Worm (Caenorhabditis elegans) whole organism, L2 larva: ENCODE results near the gene tag-266.
A peak's percentile ranks its signal among the peaks of the same experiment; 100 is the strongest.

Source experiments
- C34F6.9 ChIP-seq: fragments of 150-350 bp; optimal IDR thresholded peaks from 2 replicates; lab custom pipeline; 2014; ENCODE audit warnings: missing biosample characterization, missing genetic modification characterization
- F13H6.1 ChIP-seq: sonication (generic microtip); optimal IDR thresholded peaks from 2 replicates; lab custom pipeline; 2016; ENCODE audit warnings: missing genetic modification characterization, missing compliant biosample characterization
- R02D3.7 ChIP-seq: fragments of 150-350 bp; optimal IDR thresholded peaks from 2 replicates; lab custom pipeline; 2014; ENCODE audit warnings: missing biosample characterization, missing genetic modification characterization
- Y55F3AM.14 ChIP-seq: fragments of 200-800 bp; sonication (Bioruptor generic); optimal IDR thresholded peaks from 2 replicates; lab custom pipeline; 2018; ENCODE audit warnings: mild to moderate bottlenecking, missing genetic modification characterization, missing compliant biosample characterization
- ZK546.5 ChIP-seq: sonication (generic microtip); optimal IDR thresholded peaks from 2 replicates; lab custom pipeline; 2017; ENCODE audit warnings: missing biosample characterization, missing genetic modification characterization
- alr-1 ChIP-seq: fragments of 150-350 bp; optimal IDR thresholded peaks from 2 replicates; lab custom pipeline; 2014; ENCODE audit warnings: missing biosample characterization, missing genetic modification characterization
- aly-2 ChIP-seq: fragments of 150-350 bp; optimal IDR thresholded peaks from 2 replicates; lab custom pipeline; 2014; ENCODE audit warnings: missing biosample characterization, missing genetic modification characterization
- ceh-16 ChIP-seq: fragments of 150-350 bp; optimal IDR thresholded peaks from 2 replicates; lab custom pipeline; 2014; ENCODE audit warnings: missing biosample characterization, missing genetic modification characterization
- ceh-82 ChIP-seq: fragments of 150-350 bp; optimal IDR thresholded peaks from 2 replicates; lab custom pipeline; 2014; ENCODE audit warnings: missing biosample characterization, missing genetic modification characterization
- crh-2 ChIP-seq: sonication (generic microtip); optimal IDR thresholded peaks from 2 replicates; lab custom pipeline; 2017; ENCODE audit warnings: missing biosample characterization, missing genetic modification characterization
- dmd-4 ChIP-seq: sonication (generic microtip); optimal IDR thresholded peaks from 2 replicates; lab custom pipeline; 2017; ENCODE audit warnings: missing biosample characterization, missing genetic modification characterization
- egl-27 ChIP-seq: sonication (generic microtip); optimal IDR thresholded peaks from 3 replicates; lab custom pipeline; 2017; ENCODE audit warnings: missing biosample characterization, missing genetic modification reagents, missing genetic modification characterization
- elt-1 ChIP-seq: fragments of 150-350 bp; optimal IDR thresholded peaks from 2 replicates; lab custom pipeline; 2014; ENCODE audit warnings: missing biosample characterization, missing genetic modification characterization
- elt-3 ChIP-seq: sonication (generic microtip); optimal IDR thresholded peaks from 2 replicates; lab custom pipeline; 2017; ENCODE audit warnings: missing biosample characterization, missing genetic modification characterization
- fos-1 ChIP-seq: fragments of 150-350 bp; optimal IDR thresholded peaks from 2 replicates; lab custom pipeline; 2014; ENCODE audit warnings: missing biosample characterization, missing genetic modification characterization
- gmeb-1 ChIP-seq: fragments of 150-350 bp; optimal IDR thresholded peaks from 2 replicates; lab custom pipeline; 2014; ENCODE audit warnings: missing biosample characterization, missing genetic modification characterization
- lin-13 ChIP-seq: fragments of 150-350 bp; optimal IDR thresholded peaks from 2 replicates; lab custom pipeline; 2014; ENCODE audit warnings: missing biosample characterization, missing genetic modification reagents, missing genetic modification characterization
- lsy-2 ChIP-seq, 2 experiments: fragments of 150-350 bp in 1 of 2; sonication (generic microtip) in 1 of 2; optimal IDR thresholded peaks; 2 replicates each; lab custom pipeline; 2014 to 2017; ENCODE audit warnings: missing biosample characterization in 2 of 2, missing genetic modification characterization in 2 of 2
- nhr-10 ChIP-seq: sonication (generic microtip); optimal IDR thresholded peaks from 2 replicates; lab custom pipeline; 2017; ENCODE audit warnings: missing biosample characterization, missing genetic modification characterization
- nhr-12 ChIP-seq: fragments of 150-350 bp; optimal IDR thresholded peaks from 2 replicates; lab custom pipeline; 2014; ENCODE audit warnings: missing biosample characterization, missing genetic modification characterization
- nhr-129 ChIP-seq: fragments of 150-350 bp; optimal IDR thresholded peaks from 2 replicates; lab custom pipeline; 2014; ENCODE audit warnings: missing biosample characterization, missing genetic modification characterization
- nhr-21 ChIP-seq: fragments of 150-350 bp; optimal IDR thresholded peaks from 2 replicates; lab custom pipeline; 2014; ENCODE audit warnings: missing biosample characterization, missing genetic modification characterization
- nhr-23 ChIP-seq: fragments of 150-350 bp; optimal IDR thresholded peaks from 2 replicates; lab custom pipeline; 2014; ENCODE audit warnings: missing biosample characterization, missing genetic modification reagents, missing genetic modification characterization
- nhr-237 ChIP-seq: fragments of 150-350 bp; optimal IDR thresholded peaks from 2 replicates; lab custom pipeline; 2014; ENCODE audit warnings: missing biosample characterization, missing genetic modification characterization
- nhr-25 ChIP-seq: fragments of 150-350 bp; sonication (generic microtip); optimal IDR thresholded peaks from 3 replicates; lab custom pipeline; 2014; ENCODE audit warnings: missing biosample characterization, missing genetic modification characterization
- nhr-77 ChIP-seq: fragments of 150-350 bp; optimal IDR thresholded peaks from 2 replicates; lab custom pipeline; 2014; ENCODE audit warnings: missing biosample characterization, missing genetic modification characterization
- peb-1 ChIP-seq: fragments of 150-350 bp; optimal IDR thresholded peaks from 2 replicates; lab custom pipeline; 2014; ENCODE audit warnings: missing biosample characterization, missing genetic modification characterization
- sem-4 ChIP-seq: fragments of 150-350 bp; optimal IDR thresholded peaks from 2 replicates; lab custom pipeline; 2014; ENCODE audit warnings: missing biosample characterization, missing genetic modification reagents, missing genetic modification characterization
- skn-1 ChIP-seq: sonication (generic microtip); optimal IDR thresholded peaks from 2 replicates; lab custom pipeline; 2017; ENCODE audit warnings: missing biosample characterization, missing genetic modification characterization
- sma-3 ChIP-seq: sonication (generic microtip); optimal IDR thresholded peaks from 2 replicates; lab custom pipeline; 2016; ENCODE audit warnings: missing genetic modification reagents, missing genetic modification characterization, missing compliant biosample characterization
- unc-39 ChIP-seq: fragments of 150-350 bp; optimal IDR thresholded peaks from 2 replicates; lab custom pipeline; 2014; ENCODE audit warnings: missing biosample characterization, missing genetic modification characterization
- unc-55 ChIP-seq: fragments of 150-350 bp; sonication (generic microtip); optimal IDR thresholded peaks from 3 replicates; lab custom pipeline; 2014; ENCODE audit warnings: missing biosample characterization, missing genetic modification reagents, missing genetic modification characterization
- unc-62 ChIP-seq: fragments of 150-350 bp; optimal IDR thresholded peaks from 2 replicates; lab custom pipeline; 2014; ENCODE audit warnings: missing biosample characterization, missing genetic modification reagents, missing genetic modification characterization
- zag-1 ChIP-seq: fragments of 150-350 bp; optimal IDR thresholded peaks from 2 replicates; lab custom pipeline; 2014; ENCODE audit warnings: missing biosample characterization, missing genetic modification characterization
- ztf-1 ChIP-seq: fragments of 200-800 bp; sonication (Bioruptor generic); conservative IDR thresholded peaks from 2 replicates; pipeline ENCODE4 v1.3.6; 2022; ENCODE audit warnings: missing genetic modification characterization, missing compliant biosample characterization
- ztf-4 ChIP-seq: fragments of 150-350 bp; optimal IDR thresholded peaks from 2 replicates; lab custom pipeline; 2014; ENCODE audit warnings: missing biosample characterization, missing genetic modification characterization

The tag-266 gene

DNA sequence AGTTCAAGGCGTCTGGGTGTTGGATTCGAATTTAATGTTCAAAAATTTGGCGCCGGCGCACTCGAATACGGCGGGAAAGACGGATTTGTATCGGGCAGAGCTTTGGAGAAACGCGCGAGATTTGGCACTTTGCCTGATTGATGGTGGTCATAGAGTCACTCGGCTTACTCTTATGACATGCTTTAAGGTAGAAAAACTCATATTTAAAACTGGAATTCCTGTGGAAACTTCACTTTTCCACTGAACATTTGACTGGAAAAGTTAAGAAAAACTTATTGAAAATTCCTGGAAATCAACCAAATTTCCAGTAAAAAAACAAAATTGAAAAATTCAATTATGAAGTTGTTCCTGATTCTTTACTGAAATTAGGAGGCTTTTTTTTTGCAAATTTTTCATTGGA lies 4.6 kb upstream of the tag-266 start:
- TF ChIP-seq gmeb-1 (no peak), egl-27 (tag; lab: Kevin White, UChicago) (no peak), ceh-16 (tag; lab: Kevin White, UChicago) (no peak), unc-39 (tag; lab: Kevin White, UChicago) (no peak), R02D3.7 (tag; lab: Kevin White, UChicago) (no peak), peb-1 (tag; lab: Kevin White, UChicago) (no peak), lin-13 (GFP tag; lab: Kevin White, UChicago) (no peak), nhr-129 (tag; lab: Kevin White, UChicago) (no peak), aly-2 (no peak), nhr-237 (no peak), sem-4 (no peak), C34F6.9 (no peak), lsy-2 (tag; optimal IDR thresholded peaks at IDR 0.05; lab: Kevin White, UChicago) (no peak), alr-1 (no peak), zag-1 (tag; lab: Kevin White, UChicago) (no peak), F13H6.1 (tag; lab: Kevin White, UChicago) (no peak), nhr-23 (tag; lab: Kevin White, UChicago) (no peak), nhr-21 (tag; lab: Kevin White, UChicago) (no peak), crh-2 (tag; lab: Kevin White, UChicago) (no peak)

DNA sequence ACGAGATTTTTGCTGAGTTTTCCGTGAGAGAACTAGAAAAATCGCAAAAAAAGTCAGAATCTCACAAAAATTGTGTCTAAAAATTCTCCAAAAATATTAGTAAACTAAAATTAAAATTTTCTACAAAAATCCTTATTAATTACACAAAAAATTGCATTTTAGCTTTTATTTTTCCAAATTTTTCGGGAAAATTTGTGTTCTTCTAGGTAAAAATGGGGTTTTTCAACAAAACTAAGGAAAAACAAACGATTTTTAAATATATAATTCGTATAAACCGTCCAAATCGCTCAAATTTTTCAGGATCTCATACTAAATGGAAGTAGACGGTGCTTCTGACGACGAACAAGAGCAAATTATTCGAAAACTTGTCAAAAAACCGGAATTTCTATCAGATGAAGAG lies 1.7 kb upstream of the tag-266 start, which contains the start of gene W06E11.1:
Gene W06E11.1 (plus strand): TSS at position 301 of the 400 bp plus-strand sequence.
- no peak for TF ChIP-seq skn-1 (tag; lab: Kevin White, UChicago)
- no peak for TF ChIP-seq Y55F3AM.14 (GFP tag; lab: Kevin White, UChicago)
- TF ChIP-seq nhr-25 (tag; lab: Kevin White, UChicago) = no peak
- TF ChIP-seq ceh-82 (tag; lab: Kevin White, UChicago) = no peak
- TF ChIP-seq crh-2 (tag; lab: Kevin White, UChicago) = no peak
- TF ChIP-seq lin-13 (GFP tag; lab: Kevin White, UChicago) = no peak
- no peak for TF ChIP-seq R02D3.7 (tag; lab: Kevin White, UChicago)
- no peak for TF ChIP-seq nhr-23 (tag; lab: Kevin White, UChicago)
- TF ChIP-seq ztf-4 (tag; lab: Kevin White, UChicago) = no peak
- TF ChIP-seq peb-1 (tag; lab: Kevin White, UChicago) = no peak
- no peak for TF ChIP-seq sem-4

DNA sequence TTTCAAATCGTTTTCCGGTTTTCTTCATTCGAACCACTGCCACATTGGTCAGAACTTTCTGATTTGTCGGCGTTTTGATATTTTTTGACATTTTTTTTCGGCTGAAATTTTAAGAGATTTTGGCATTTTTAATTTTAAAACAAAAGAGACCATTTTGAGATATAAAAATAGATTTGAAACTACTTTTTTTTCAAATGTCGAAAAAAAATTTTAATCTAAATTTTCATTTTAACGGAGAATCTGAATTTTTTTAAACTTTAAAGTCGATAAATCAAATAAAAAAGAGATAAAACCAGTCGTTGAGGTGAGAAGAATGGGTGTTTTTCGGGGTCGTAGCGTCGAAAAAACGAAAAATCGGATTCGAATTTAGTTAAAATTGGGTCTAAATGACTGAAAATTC lies 1.7 kb downstream of the tag-266 start, which contains the start of gene sbds-1:
Gene sbds-1 (minus strand): TSS at position 101 of the 400 bp plus-strand sequence.
- TF ChIP-seq nhr-12 (tag; lab: Kevin White, UChicago) = no peak

DNA sequence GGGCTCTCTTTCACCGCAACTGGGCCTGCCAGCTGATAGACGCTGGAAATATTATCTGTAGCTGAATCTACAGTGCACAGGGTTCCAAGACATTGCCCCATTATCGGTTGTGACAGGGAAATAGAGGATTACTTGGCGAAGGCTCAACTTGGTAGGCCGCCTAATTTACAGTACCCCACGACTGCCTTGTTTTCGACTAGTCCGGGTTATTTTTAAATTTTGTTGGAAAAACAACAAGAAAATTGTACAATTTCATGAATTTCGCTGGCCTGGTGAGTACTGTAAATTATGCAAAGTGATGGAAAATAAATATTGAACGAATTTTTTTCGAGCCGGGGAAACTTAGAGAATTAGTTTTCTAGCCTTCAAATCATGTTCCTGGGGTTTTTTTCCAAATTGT lies 4.0 kb downstream of the tag-266 start, which contains the start of gene T19C3.7:
Gene T19C3.7 (minus strand): TSS at position 101 of the 400 bp plus-strand sequence.
- TF ChIP-seq gmeb-1 = no peak

DNA sequence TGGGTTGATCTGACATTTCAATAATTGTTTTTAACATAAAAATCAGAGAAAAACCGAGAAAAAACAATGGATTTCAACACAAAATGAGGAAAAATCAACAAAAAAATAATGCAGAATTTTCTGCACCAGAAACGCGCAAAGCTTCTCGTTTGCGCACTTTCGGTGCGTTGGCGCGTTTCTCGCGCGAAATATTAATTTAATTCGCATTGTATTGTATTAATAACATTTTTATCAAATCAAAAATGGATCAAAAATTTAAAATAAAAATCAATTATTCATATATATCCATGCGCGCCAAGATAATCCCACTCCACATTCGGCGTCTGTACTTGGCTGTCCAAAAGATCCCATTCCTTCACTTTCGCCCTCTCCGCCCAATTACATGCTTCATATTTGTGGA lies 5.4 kb downstream of the tag-266 start, which contains the start of gene fem-2:
Gene fem-2 (minus strand): TSS at position 9 of the 400 bp plus-strand sequence.
- TF ChIP-seq unc-55 (GFP tag; lab: Kevin White, UChicago) = peak; percentile 41
- peak; percentile 70 for TF ChIP-seq C34F6.9
- no peak for TF ChIP-seq nhr-23 (tag; lab: Kevin White, UChicago)
- no peak for TF ChIP-seq nhr-10 (tag; lab: Kevin White, UChicago)
- TF ChIP-seq gmeb-1 = peak; percentile 33
- TF ChIP-seq lsy-2 (tag; optimal IDR thresholded peaks at IDR 0.05; lab: Kevin White, UChicago) = peak; percentile 42 to 44
- TF ChIP-seq crh-2 (tag; lab: Kevin White, UChicago) = peak; percentile 18
- peak; percentile 13 for TF ChIP-seq nhr-25 (tag; lab: Kevin White, UChicago)
- TF ChIP-seq fos-1 = no peak

DNA sequence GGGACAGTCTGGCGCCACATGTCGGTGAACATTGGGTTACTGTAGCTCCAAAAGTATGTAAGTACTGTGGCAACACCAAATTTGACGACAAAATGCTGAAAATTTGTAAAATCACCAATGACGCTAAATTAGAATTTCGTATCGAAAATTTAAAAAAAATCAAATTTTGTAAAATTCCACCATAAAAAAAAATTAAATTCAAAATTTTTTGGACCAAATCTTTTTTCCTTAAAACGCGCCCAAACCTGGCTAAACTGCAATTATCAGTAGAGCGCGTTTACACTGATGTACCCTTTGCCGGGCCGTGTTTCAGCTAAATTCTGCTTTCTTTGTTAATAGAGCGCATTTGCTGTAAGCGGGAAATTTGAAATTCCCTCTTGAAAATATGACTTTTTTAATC lies 8.6 kb downstream of the tag-266 start, which contains the start of gene T19C3.6:
Gene T19C3.6 (minus strand): TSS at position 101 of the 400 bp plus-strand sequence.
- TF ChIP-seq dmd-4 (tag; lab: Kevin White, UChicago) = no peak
- no peak for TF ChIP-seq F13H6.1 (tag; lab: Kevin White, UChicago)
- TF ChIP-seq unc-55 (GFP tag; lab: Kevin White, UChicago) = no peak
- no peak for TF ChIP-seq R02D3.7 (tag; lab: Kevin White, UChicago)
- TF ChIP-seq sem-4 = no peak
- TF ChIP-seq nhr-77 (tag; lab: Kevin White, UChicago) = no peak
- TF ChIP-seq elt-1 = no peak
- no peak for TF ChIP-seq ZK546.5 (tag; lab: Kevin White, UChicago)
- TF ChIP-seq alr-1 = no peak
- no peak for TF ChIP-seq gmeb-1
- no peak for TF ChIP-seq ceh-82 (tag; lab: Kevin White, UChicago)
- no peak for TF ChIP-seq nhr-10 (tag; lab: Kevin White, UChicago)
- no peak for TF ChIP-seq elt-3
- no peak for TF ChIP-seq ceh-16 (tag; lab: Kevin White, UChicago)
- no peak for TF ChIP-seq nhr-21 (tag; lab: Kevin White, UChicago)
- TF ChIP-seq unc-62 = no peak
- no peak for TF ChIP-seq ztf-1 (GFP tag; lab: Robert Waterston, UW)
- no peak for TF ChIP-seq sma-3 (GFP tag; lab: Kevin White, UChicago)
